Fruit fly (Drosophila melanogaster) whole organism, embryonic: ENCODE results near the gene IA-2.

ENCODE experiments used
- ATbp ChIP-seq: fragments of 200-800 bp; sonication (Bioruptor generic); optimal IDR thresholded peaks from 2 replicates; lab custom pipeline; 2017; ENCODE audit warnings: missing biosample characterization, mild to moderate bottlenecking, missing genetic modification characterization, missing genetic modification reagents
- Atf6 ChIP-seq: fragments of 200-800 bp; sonication (Bioruptor generic); IDR thresholded peaks from 2 replicates; pipeline ENCODE4 v1.3.6; 2022; ENCODE audit warnings: missing biosample characterization, missing genetic modification characterization
- Bteb2 ChIP-seq: fragments of 200-800 bp; sonication (Bioruptor generic); optimal IDR thresholded peaks from 2 replicates; lab custom pipeline; 2016; ENCODE audit warnings: missing biosample characterization, missing genetic modification characterization
- CG10209 ChIP-seq: fragments of 200-800 bp; sonication (Bioruptor generic); optimal IDR thresholded peaks from 3 replicates; lab custom pipeline; 2017; ENCODE audit warnings: missing biosample characterization, mild to moderate bottlenecking, missing genetic modification characterization, missing genetic modification reagents
- CG12155 ChIP-seq: fragments of 200-800 bp; sonication (Bioruptor generic); optimal IDR thresholded peaks from 3 replicates; lab custom pipeline; 2016; ENCODE audit warnings: missing biosample characterization, missing genetic modification characterization
- CG12219 ChIP-seq: fragments of 200-800 bp; sonication (Bioruptor generic); optimal IDR thresholded peaks from 3 replicates; lab custom pipeline; 2018; ENCODE audit warnings: missing biosample characterization, mild to moderate bottlenecking, missing genetic modification characterization
- CG12236 ChIP-seq: fragments of 200-800 bp; sonication (Bioruptor generic); optimal IDR thresholded peaks from 2 replicates; lab custom pipeline; 2016; ENCODE audit warnings: missing biosample characterization, missing genetic modification characterization
- CG12391 ChIP-seq: fragments of 200-800 bp; sonication (Bioruptor generic); optimal IDR thresholded peaks from 3 replicates; lab custom pipeline; 2018; ENCODE audit warnings: missing biosample characterization, mild to moderate bottlenecking, missing genetic modification characterization, moderate library complexity
- CG13424 ChIP-seq: fragments of 200-800 bp; sonication (Bioruptor generic); optimal IDR thresholded peaks from 2 replicates; lab custom pipeline; 2019; ENCODE audit warnings: missing biosample characterization, mild to moderate bottlenecking, missing genetic modification characterization, moderate library complexity
- CG1602 ChIP-seq: fragments of 200-800 bp; sonication (Bioruptor generic); optimal IDR thresholded peaks from 3 replicates; lab custom pipeline; 2016; ENCODE audit warnings: missing biosample characterization, missing genetic modification characterization
- CG17802 ChIP-seq: fragments of 200-800 bp; sonication (Bioruptor generic); optimal IDR thresholded peaks from 2 replicates; lab custom pipeline; 2018; ENCODE audit warnings: missing biosample characterization, mild to moderate bottlenecking, missing genetic modification characterization, moderate library complexity
- CG18599 ChIP-seq: fragments of 200-800 bp; sonication (Bioruptor generic); optimal IDR thresholded peaks from 3 replicates; lab custom pipeline; 2017; ENCODE audit warnings: missing biosample characterization, missing genetic modification characterization, mild to moderate bottlenecking, moderate library complexity, missing genetic modification reagents
- CG2202 ChIP-seq: fragments of 200-800 bp; sonication (Bioruptor generic); optimal IDR thresholded peaks from 2 replicates; lab custom pipeline; 2018; ENCODE audit warnings: missing biosample characterization, mild to moderate bottlenecking, missing genetic modification characterization
- CG33213 ChIP-seq: fragments of 200-800 bp; sonication (Bioruptor generic); optimal IDR thresholded peaks from 3 replicates; lab custom pipeline; 2016; ENCODE audit warnings: missing biosample characterization, missing genetic modification characterization
- CG4707 ChIP-seq: fragments of 200-800 bp; sonication (Bioruptor generic); optimal IDR thresholded peaks from 2 replicates; lab custom pipeline; 2018; ENCODE audit warnings: missing biosample characterization, mild to moderate bottlenecking, missing genetic modification characterization, moderate library complexity
- CG6689 ChIP-seq: fragments of 200-800 bp; sonication (Bioruptor generic); IDR thresholded peaks from 2 replicates; pipeline ENCODE4 v1.3.6; 2022; ENCODE audit warnings: missing biosample characterization, missing genetic modification characterization
- CG6854 ChIP-seq: fragments of 200-800 bp; sonication (Bioruptor generic); optimal IDR thresholded peaks from 3 replicates; lab custom pipeline; 2017; ENCODE audit warnings: missing biosample characterization, mild to moderate bottlenecking, missing genetic modification characterization
- D ChIP-seq, 2 experiments: fragments of 200-800 bp in 1 of 2; fragments of >200 bp in 1 of 2; sonication (Bioruptor generic) in 1 of 2; optimal IDR thresholded peaks; 2 replicates in 1 of 2; 3 replicates in 1 of 2; lab custom pipeline; 2017; ENCODE audit warnings: mild to moderate bottlenecking in 1 of 2, missing biosample characterization in 1 of 2, missing genetic modification characterization in 1 of 2, missing genetic modification reagents in 1 of 2
- E2f1 ChIP-seq: fragments of 200-800 bp; sonication (Bioruptor generic); IDR thresholded peaks from 2 replicates; pipeline ENCODE4 v1.3.6; 2022; ENCODE audit warnings: missing biosample characterization, missing genetic modification characterization
- E2f2 ChIP-seq: fragments of 200-800 bp; sonication (Bioruptor generic); IDR thresholded peaks from 2 replicates; pipeline ENCODE4 v1.3.6; 2022; ENCODE audit warnings: missing biosample characterization, missing genetic modification characterization
- Ets65A ChIP-seq: fragments of 200-800 bp; sonication (Bioruptor generic); peaks from one replicate; lab custom pipeline; 2016; ENCODE audit warnings: missing biosample characterization, missing genetic modification characterization
- Med ChIP-seq: fragments of 200-800 bp; sonication (Bioruptor generic); peaks from one replicate; lab custom pipeline; 2016; ENCODE audit warnings: missing biosample characterization, missing genetic modification characterization, mild to moderate bottlenecking, inconsistent platforms, moderate library complexity
- Meics ChIP-seq: fragments of 200-800 bp; sonication (Bioruptor generic); optimal IDR thresholded peaks from 2 replicates; lab custom pipeline; 2017; ENCODE audit warnings: missing biosample characterization, mild to moderate bottlenecking, missing genetic modification characterization
- PHDP ChIP-seq: fragments of 200-800 bp; sonication (Bioruptor generic); optimal IDR thresholded peaks from 3 replicates; lab custom pipeline; 2018; ENCODE audit warnings: missing biosample characterization, mild to moderate bottlenecking, missing genetic modification characterization, moderate library complexity
- Pdp1 ChIP-seq, 2 experiments: fragments of 200-800 bp; sonication (Bioruptor generic); optimal IDR thresholded peaks; 3 replicates each; lab custom pipeline; 2016; ENCODE audit warnings: missing biosample characterization in 2 of 2, missing genetic modification characterization in 2 of 2, mild to moderate bottlenecking in 1 of 2, moderate library complexity in 1 of 2
- Xbp1 ChIP-seq: fragments of 200-800 bp; sonication (Bioruptor generic); optimal IDR thresholded peaks from 3 replicates; lab custom pipeline; 2016; ENCODE audit warnings: missing biosample characterization, mild to moderate bottlenecking, missing genetic modification characterization
- Xrp1 ChIP-seq: fragments of 200-800 bp; sonication (Bioruptor generic); IDR thresholded peaks from 2 replicates; pipeline ENCODE4 v1.3.6; 2022; ENCODE audit warnings: missing biosample characterization, missing genetic modification characterization
- ato ChIP-seq: fragments of 200-800 bp; sonication (Bioruptor generic); IDR thresholded peaks from 2 replicates; pipeline ENCODE4 v1.3.6; 2022; ENCODE audit warnings: missing biosample characterization, missing genetic modification characterization; ENCODE audit not compliant: partially characterized antibody
- cato ChIP-seq: fragments of 200-800 bp; sonication (Bioruptor generic); optimal IDR thresholded peaks from 2 replicates; lab custom pipeline; 2016; ENCODE audit warnings: missing biosample characterization, missing genetic modification characterization, borderline replicate concordance
- dpn ChIP-seq, 2 experiments: fragments of 200-800 bp; sonication (Bioruptor generic); optimal IDR thresholded peaks; 3 replicates each; lab custom pipeline; 2016; ENCODE audit warnings: missing biosample characterization in 2 of 2, missing genetic modification characterization in 2 of 2
- fd96Cb ChIP-seq: fragments of 200-800 bp; sonication (Bioruptor generic); optimal IDR thresholded peaks from 2 replicates; lab custom pipeline; 2018; ENCODE audit warnings: missing biosample characterization, mild to moderate bottlenecking, missing genetic modification characterization, moderate library complexity
- lbe ChIP-seq: fragments of 200-800 bp; sonication (Bioruptor generic); optimal IDR thresholded peaks from 2 replicates; lab custom pipeline; 2016; ENCODE audit warnings: missing biosample characterization, mild to moderate bottlenecking, missing genetic modification characterization
- lilli ChIP-seq: fragments of 200-800 bp; sonication (Bioruptor generic); optimal IDR thresholded peaks from 3 replicates; lab custom pipeline; 2016; ENCODE audit warnings: missing biosample characterization, missing genetic modification characterization
- lola ChIP-seq, 3 experiments: fragments of >200 bp in 2 of 3; fragments of 200-800 bp in 1 of 3; sonication (Bioruptor generic) in 1 of 3; optimal IDR thresholded peaks; 2 replicates each; lab custom pipeline; 2017 to 2019; ENCODE audit warnings: missing biosample characterization in 3 of 3, missing genetic modification characterization in 3 of 3, mild to moderate bottlenecking in 1 of 3, moderate library complexity in 1 of 3
- nerfin-1 ChIP-seq: fragments of 200-800 bp; sonication (Bioruptor generic); optimal IDR thresholded peaks from 3 replicates; lab custom pipeline; 2019; ENCODE audit warnings: missing biosample characterization, mild to moderate bottlenecking, missing genetic modification characterization, moderate library complexity
- nmo ChIP-seq: fragments of 200-800 bp; sonication (Bioruptor generic); optimal IDR thresholded peaks from 2 replicates; lab custom pipeline; 2018; ENCODE audit warnings: missing biosample characterization, mild to moderate bottlenecking, missing genetic modification characterization, moderate library complexity
- pho ChIP-seq: fragments of 200-800 bp; sonication (Bioruptor generic); optimal IDR thresholded peaks from 2 replicates; lab custom pipeline; 2016; ENCODE audit warnings: missing biosample characterization, missing genetic modification characterization
- pnt ChIP-seq: fragments of 200-800 bp; sonication (Bioruptor generic); optimal IDR thresholded peaks from 3 replicates; lab custom pipeline; 2016; ENCODE audit warnings: missing biosample characterization, missing genetic modification characterization
- pros ChIP-seq: fragments of 200-800 bp; sonication (Bioruptor generic); optimal IDR thresholded peaks from 3 replicates; lab custom pipeline; 2019; ENCODE audit warnings: missing biosample characterization, mild to moderate bottlenecking, missing genetic modification characterization, moderate library complexity
- tap ChIP-seq: fragments of 200-800 bp; optimal IDR thresholded peaks from 3 replicates; lab custom pipeline; 2019; ENCODE audit warnings: missing biosample characterization, mild to moderate bottlenecking, missing genetic modification characterization, moderate library complexity
- tin ChIP-seq: fragments of 200-800 bp; sonication (Bioruptor generic); optimal IDR thresholded peaks from 3 replicates; lab custom pipeline; 2016; ENCODE audit warnings: missing biosample characterization, missing genetic modification characterization
- trem ChIP-seq: fragments of 200-800 bp; optimal IDR thresholded peaks from 3 replicates; lab custom pipeline; 2019; ENCODE audit warnings: missing biosample characterization, mild to moderate bottlenecking, missing genetic modification characterization, moderate library complexity
- unc-4 ChIP-seq: fragments of 200-800 bp; sonication (Bioruptor generic); IDR thresholded peaks from 2 replicates; pipeline ENCODE4 v1.3.6; 2022; ENCODE audit warnings: missing biosample characterization, missing genetic modification characterization; ENCODE audit not compliant: partially characterized antibody
- vvl ChIP-seq: fragments of 200-800 bp; sonication (Bioruptor generic); IDR thresholded peaks from 2 replicates; pipeline ENCODE4 v1.3.6; 2022; ENCODE audit warnings: missing biosample characterization, missing genetic modification characterization
- wek ChIP-seq: fragments of 200-800 bp; sonication (Bioruptor generic); optimal IDR thresholded peaks from 3 replicates; lab custom pipeline; 2018; ENCODE audit warnings: missing biosample characterization, mild to moderate bottlenecking, missing genetic modification characterization, moderate library complexity
- zen ChIP-seq: fragments of 200-800 bp; sonication (Bioruptor generic); optimal IDR thresholded peaks from 3 replicates; lab custom pipeline; 2018; ENCODE audit warnings: missing biosample characterization, mild to moderate bottlenecking, missing genetic modification characterization, moderate library complexity

The IA-2 gene

dm6 chr2L:1062473-1063363 is 14.9 kb upstream of the IA-2 start (continued):
- TF ChIP-seq pros (peak; percentile 86), Atf6 (GFP tag; lab: Robert Waterston, UW) (no peak), CG4707 (GFP tag; lab: Kevin White, UChicago) (peak; percentile 64), vvl (GFP tag; lab: Robert Waterston, UW) (no peak), CG1602 (GFP tag; lab: Kevin White, UChicago) (no peak), CG12155 (GFP tag; lab: Kevin White, UChicago) (peak; percentile 39), Xrp1 (GFP tag; lab: Robert Waterston, UW) (peak; percentile 58), lbe (peak; percentile 40), cato (GFP tag; lab: Kevin White, UChicago) (no peak), E2f2 (GFP tag; lab: Robert Waterston, UW) (0 out of 2 replicates have a peak, but pooled peaks have one; percentile 12), nmo (GFP tag; lab: Kevin White, UChicago) (peak; percentile 60), Pdp1 (GFP tag; optimal IDR thresholded peaks at IDR 0.05; lab: Kevin White, UChicago) (peak in 1 of 2 experiments; percentile 29), tin (GFP tag; lab: Kevin White, UChicago) (peak; percentile 43), CG12219 (GFP tag; lab: Kevin White, UChicago) (peak; percentile 36), ato (no peak), dpn (GFP tag; optimal IDR thresholded peaks at IDR 0.05; lab: Kevin White, UChicago) (peak in 1 of 2 experiments; percentile 14), Meics (peak; percentile 16), CG33213 (GFP tag; lab: Kevin White, UChicago) (no peak), CG10209 (GFP tag; lab: Kevin White, UChicago) (peak; percentile 58), CG12391 (tag; lab: Kevin White, UChicago) (peak; percentile 66), PHDP (tag; lab: Kevin White, UChicago) (peak; percentile 30), Ets65A (peak; percentile 70), fd96Cb (tag; lab: Kevin White, UChicago) (peak; percentile 68), tap (tag; lab: Kevin White, UChicago) (peak; percentile 19), zen (tag; lab: Kevin White, UChicago) (peak; percentile 4), CG6689 (GFP tag; lab: Robert Waterston, UW) (peak; percentile 38; the same call in 1 of the 2 replicates), CG2202 (peak; percentile 56), ATbp (GFP tag; lab: Kevin White, UChicago) (peak; percentile 30), Xbp1 (GFP tag; lab: Kevin White, UChicago) (peak; percentile 26), E2f1 (GFP tag; lab: Robert Waterston, UW) (peak; percentile 32; the same call in 1 of the 2 replicates), CG6854 (no peak), D (optimal IDR thresholded peaks at IDR 0.05; lab: Kevin White, UChicago) (no peak), D (GFP tag; optimal IDR thresholded peaks at IDR 0.05; lab: Kevin White, UChicago) (peak; percentile 52), wek (no peak), CG17802 (tag; lab: Kevin White, UChicago) (peak; percentile 10), CG18599 (GFP tag; lab: Kevin White, UChicago) (peak; percentile 49), pnt (GFP tag; lab: Kevin White, UChicago) (peak; percentile 27), nerfin-1 (tag; lab: Kevin White, UChicago) (peak; percentile 10), pho (GFP tag; lab: Kevin White, UChicago) (no peak), lilli (GFP tag; lab: Kevin White, UChicago) (peak; percentile 16), unc-4 (GFP tag; lab: Robert Waterston, UW) (no peak), Med (GFP tag; lab: Kevin White, UChicago) (peak; percentile 70), CG13424 (tag; lab: Kevin White, UChicago) (peak; percentile 8), lola (GFP tag; optimal IDR thresholded peaks at IDR 0.05; lab: Kevin White, UChicago) (peak in 1 of 3 experiments; percentile 88), trem (peak; percentile 60), CG12236 (GFP tag; lab: Kevin White, UChicago) (peak; percentile 24), Bteb2 (GFP tag; lab: Kevin White, UChicago) (no peak)
